Worm (Caenorhabditis elegans) whole organism, L2 larva: Measurements from ENCODE around the gene str-35.

ENCODE experiments used
- ama-1 ChIP-seq: fragments of 150-350 bp; optimal IDR thresholded peaks from 2 replicates; lab custom pipeline; 2018; ENCODE audit warnings: inconsistent platforms
- egl-27 ChIP-seq: sonication (generic microtip); optimal IDR thresholded peaks from 3 replicates; lab custom pipeline; 2017; ENCODE audit warnings: missing biosample characterization, missing genetic modification reagents, missing genetic modification characterization
- nhr-11 ChIP-seq: fragments of 150-350 bp; optimal IDR thresholded peaks from 2 replicates; lab custom pipeline; 2014; ENCODE audit warnings: missing biosample characterization, missing genetic modification characterization
- skn-1 ChIP-seq: sonication (generic microtip); optimal IDR thresholded peaks from 2 replicates; lab custom pipeline; 2017; ENCODE audit warnings: missing biosample characterization, missing genetic modification characterization
- ztf-4 ChIP-seq: fragments of 150-350 bp; optimal IDR thresholded peaks from 2 replicates; lab custom pipeline; 2014; ENCODE audit warnings: missing biosample characterization, missing genetic modification characterization

DNA sequence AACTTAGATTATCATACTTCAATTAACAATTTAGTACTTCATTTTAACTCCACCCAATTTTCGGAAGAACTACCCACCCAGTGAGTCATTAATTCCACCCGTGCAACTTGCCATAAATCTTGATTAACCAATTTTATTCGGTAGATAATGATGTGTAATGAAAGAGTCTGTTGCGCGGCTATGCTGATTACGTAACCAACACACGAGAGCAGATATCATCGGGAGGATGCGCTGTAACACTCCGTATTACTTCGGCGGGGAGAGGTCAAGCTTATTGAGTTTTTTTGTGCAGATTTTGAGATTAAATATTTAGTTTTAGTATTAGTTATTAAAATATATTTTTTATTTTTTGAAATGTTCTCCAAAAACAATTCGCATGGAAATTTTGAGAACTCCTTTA, 14.3 kb downstream of the str-35 start:
- no peak for TF ChIP-seq egl-27 (tag; lab: Kevin White, UChicago)
- no peak for TF ChIP-seq ztf-4
- no peak for TF ChIP-seq nhr-11
- no peak for TF ChIP-seq ama-1 (lab: Kevin White, UChicago)
- TF ChIP-seq skn-1 (tag; lab: Kevin White, UChicago): no peak
